Worm (Caenorhabditis elegans) whole organism, L2 larva: Measurements from ENCODE around the gene cthd-1.

Source experiments
- R02D3.7 ChIP-seq: fragments of 150-350 bp; optimal IDR thresholded peaks from 2 replicates; lab custom pipeline; 2014; ENCODE audit warnings: missing biosample characterization, missing genetic modification characterization
- ZK546.5 ChIP-seq: sonication (generic microtip); optimal IDR thresholded peaks from 2 replicates; lab custom pipeline; 2017; ENCODE audit warnings: missing biosample characterization, missing genetic modification characterization
- alr-1 ChIP-seq: fragments of 150-350 bp; optimal IDR thresholded peaks from 2 replicates; lab custom pipeline; 2014; ENCODE audit warnings: missing biosample characterization, missing genetic modification characterization
- fos-1 ChIP-seq: fragments of 150-350 bp; optimal IDR thresholded peaks from 2 replicates; lab custom pipeline; 2014; ENCODE audit warnings: missing biosample characterization, missing genetic modification characterization
- nhr-12 ChIP-seq: fragments of 150-350 bp; optimal IDR thresholded peaks from 2 replicates; lab custom pipeline; 2014; ENCODE audit warnings: missing biosample characterization, missing genetic modification characterization
- peb-1 ChIP-seq: fragments of 150-350 bp; optimal IDR thresholded peaks from 2 replicates; lab custom pipeline; 2014; ENCODE audit warnings: missing biosample characterization, missing genetic modification characterization
- unc-62 ChIP-seq: fragments of 150-350 bp; optimal IDR thresholded peaks from 2 replicates; lab custom pipeline; 2014; ENCODE audit warnings: missing biosample characterization, missing genetic modification reagents, missing genetic modification characterization
- ztf-11 ChIP-seq: sonication (generic microtip); optimal IDR thresholded peaks from 2 replicates; lab custom pipeline; 2017; ENCODE audit warnings: missing biosample characterization, missing genetic modification characterization
- ztf-4 ChIP-seq: fragments of 150-350 bp; optimal IDR thresholded peaks from 2 replicates; lab custom pipeline; 2014; ENCODE audit warnings: missing biosample characterization, missing genetic modification characterization

- TF ChIP-seq peb-1 (no peak), ZK546.5 (tag; lab: Kevin White, UChicago) (no peak), ztf-11 (tag; lab: Kevin White, UChicago) (no peak), nhr-12 (tag; lab: Kevin White, UChicago) (no peak), fos-1 (tag; lab: Kevin White, UChicago) (no peak), unc-62 (no peak), R02D3.7 (no peak), ztf-4 (tag; lab: Kevin White, UChicago) (no peak), alr-1 (tag; lab: Kevin White, UChicago) (no peak)
Measured at ce11 chrV:9664620-9665019, 13.5 kb upstream of the cthd-1 start.
